Fruit fly (Drosophila melanogaster) whole organism, embryonic: ENCODE measurements around the gene Pex14.

Source experiments
- Adf1 ChIP-seq: fragments of 200-800 bp; sonication (Bioruptor generic); IDR thresholded peaks from 2 replicates; pipeline ENCODE4 v1.3.6; 2022; ENCODE audit warnings: missing biosample characterization, missing genetic modification characterization
- Bgb ChIP-seq: fragments of 200-800 bp; sonication (Bioruptor generic); IDR thresholded peaks from 2 replicates; pipeline ENCODE4 v1.3.6; 2022; ENCODE audit warnings: missing biosample characterization, missing genetic modification characterization; ENCODE audit not compliant: partially characterized antibody
- C15 ChIP-seq: fragments of 200-800 bp; sonication (Bioruptor generic); IDR thresholded peaks from 3 replicates; pipeline ENCODE4 v1.3.6; 2022; ENCODE audit warnings: missing biosample characterization, missing genetic modification characterization
- CG10366 ChIP-seq: fragments of 200-800 bp; sonication (Bioruptor generic); IDR thresholded peaks from 2 replicates; pipeline ENCODE4 v1.3.6; 2022; ENCODE audit warnings: missing biosample characterization, missing genetic modification characterization
- CG11695 ChIP-seq: fragments of 200-800 bp; sonication (Bioruptor generic); IDR thresholded peaks from 3 replicates; pipeline ENCODE4 v1.3.6; 2022; ENCODE audit warnings: missing biosample characterization, missing genetic modification characterization
- CG2202 ChIP-seq: fragments of 200-800 bp; sonication (Bioruptor generic); optimal IDR thresholded peaks from 2 replicates; lab custom pipeline; 2018; ENCODE audit warnings: missing biosample characterization, mild to moderate bottlenecking, missing genetic modification characterization
- CG34224 ChIP-seq: fragments of 200-800 bp; sonication (Bioruptor generic); IDR thresholded peaks from 3 replicates; pipeline ENCODE4 v1.3.6; 2022; ENCODE audit warnings: missing biosample characterization, missing genetic modification characterization; ENCODE audit not compliant: partially characterized antibody
- Ets65A ChIP-seq: fragments of 200-800 bp; sonication (Bioruptor generic); peaks from one replicate; lab custom pipeline; 2016; ENCODE audit warnings: missing biosample characterization, missing genetic modification characterization
- Ravus ChIP-seq: fragments of 200-800 bp; sonication (Bioruptor generic); IDR thresholded peaks from 2 replicates; pipeline ENCODE4 v1.3.6; 2022; ENCODE audit warnings: missing biosample characterization, missing genetic modification characterization
- ara ChIP-seq: fragments of 200-800 bp; sonication (Bioruptor generic); IDR thresholded peaks from 2 replicates; pipeline ENCODE4 v1.3.6; 2022; ENCODE audit warnings: missing biosample characterization, missing genetic modification characterization
- bab2 ChIP-seq: fragments of 200-800 bp; sonication (Bioruptor generic); optimal IDR thresholded peaks from 2 replicates; lab custom pipeline; 2016; ENCODE audit warnings: missing biosample characterization, missing genetic modification characterization
- cg ChIP-seq: fragments of 200-800 bp; sonication (Bioruptor generic); optimal IDR thresholded peaks from 3 replicates; lab custom pipeline; 2019; ENCODE audit warnings: missing biosample characterization, mild to moderate bottlenecking, missing genetic modification characterization, moderate library complexity
- dimm ChIP-seq: fragments of 200-800 bp; sonication (Bioruptor generic); IDR thresholded peaks from 2 replicates; pipeline ENCODE4 v1.3.6; 2022; ENCODE audit warnings: missing biosample characterization, missing genetic modification characterization
- gcm2 ChIP-seq: fragments of 200-800 bp; sonication (Bioruptor generic); optimal IDR thresholded peaks from 2 replicates; lab custom pipeline; 2016; ENCODE audit warnings: missing biosample characterization, missing genetic modification characterization
- p53 ChIP-seq: fragments of 200-800 bp; sonication (Bioruptor generic); optimal IDR thresholded peaks from 2 replicates; lab custom pipeline; 2016; ENCODE audit warnings: missing biosample characterization, missing genetic modification characterization
- pnt ChIP-seq: fragments of 200-800 bp; sonication (Bioruptor generic); optimal IDR thresholded peaks from 3 replicates; lab custom pipeline; 2016; ENCODE audit warnings: missing biosample characterization, missing genetic modification characterization

Pex14 gene

DNA sequence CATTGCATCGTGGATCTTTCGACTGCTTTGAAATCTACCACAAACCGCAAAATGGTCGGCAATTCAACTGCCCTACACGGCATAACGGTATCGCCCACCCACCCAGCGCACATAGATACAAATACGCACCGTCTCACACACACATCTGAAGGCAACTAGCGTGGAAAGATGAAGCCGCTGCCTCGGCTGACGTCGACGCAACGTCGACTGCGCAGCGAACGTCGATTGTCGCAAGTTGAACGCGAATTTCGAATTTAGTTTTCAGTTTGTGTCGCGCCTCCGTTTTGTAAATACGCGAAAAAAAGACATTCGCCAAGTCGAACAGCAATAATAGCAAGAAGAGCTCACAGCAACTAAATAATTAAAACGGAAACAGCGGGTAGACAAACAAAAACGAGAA lies 49.4 kb downstream of the Pex14 start:
- 0 out of 2 replicates have a peak, but pooled peaks have one; percentile 22 for TF ChIP-seq Bgb (GFP tag; lab: Robert Waterston, UW)
- TF ChIP-seq ara (GFP tag; lab: Robert Waterston, UW): 0 out of 2 replicates have a peak, but pooled peaks have one; percentile 6
- no peak for TF ChIP-seq Ravus (GFP tag; lab: Robert Waterston, UW)
- TF ChIP-seq dimm (GFP tag; lab: Robert Waterston, UW): no peak
- TF ChIP-seq CG10366 (GFP tag; lab: Robert Waterston, UW): no peak
- TF ChIP-seq CG11695 (GFP tag; lab: Robert Waterston, UW): 0 out of 3 replicates have a peak, but pooled peaks have one; percentile 20
- TF ChIP-seq bab2: no peak
- TF ChIP-seq C15: no peak
- no peak for TF ChIP-seq CG2202
- TF ChIP-seq gcm2 (GFP tag; lab: Kevin White, UChicago): no peak
- no peak for TF ChIP-seq CG34224
- TF ChIP-seq p53: no peak
- TF ChIP-seq pnt (GFP tag; lab: Kevin White, UChicago): no peak
- TF ChIP-seq cg (GFP tag; lab: Kevin White, UChicago): peak; percentile 30
- peak; percentile 45 for TF ChIP-seq Ets65A (GFP tag; lab: Kevin White, UChicago)
- peak; percentile 94 for TF ChIP-seq Adf1 (GFP tag; lab: Robert Waterston, UW)
